Worm (Caenorhabditis elegans): ENCODE data around the gene nxf-1.

DNA sequence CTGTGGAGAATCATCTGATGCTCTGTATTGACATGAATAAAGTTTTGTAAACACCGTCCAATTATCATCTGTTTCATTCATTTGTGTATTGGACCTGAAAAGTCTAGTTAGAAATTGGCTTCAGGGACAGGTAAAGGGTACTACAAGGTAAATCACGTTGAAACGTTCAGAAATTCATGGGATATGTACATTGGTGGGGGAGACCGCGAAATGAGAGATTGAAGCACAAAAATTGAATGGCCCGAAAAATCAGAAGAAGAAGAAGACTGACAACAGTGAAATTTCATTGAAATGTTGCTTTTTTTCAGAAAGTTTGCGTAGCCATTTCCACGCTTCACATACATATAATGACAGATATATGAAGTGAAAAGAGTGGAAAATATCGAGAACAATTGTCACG is 35.8 kb downstream of the nxf-1 start, which contains the start of gene npr-43:
- TF ChIP-seq flt-1 (GFP tag; IDR thresholded peaks at IDR 0.05): no peak
- no peak for TF ChIP-seq aly-1 (tag; optimal IDR thresholded peaks at IDR 0.05)
- no peak for TF ChIP-seq ama-1 (optimal IDR thresholded peaks at IDR 0.05)
- no peak for TF ChIP-seq ets-7 (tag; optimal IDR thresholded peaks at IDR 0.05)

Measured in whole organism, early embryonic.